Worm (Caenorhabditis elegans): ENCODE data around the gene C45G7.13.

Gene C45G7.13

DNA sequence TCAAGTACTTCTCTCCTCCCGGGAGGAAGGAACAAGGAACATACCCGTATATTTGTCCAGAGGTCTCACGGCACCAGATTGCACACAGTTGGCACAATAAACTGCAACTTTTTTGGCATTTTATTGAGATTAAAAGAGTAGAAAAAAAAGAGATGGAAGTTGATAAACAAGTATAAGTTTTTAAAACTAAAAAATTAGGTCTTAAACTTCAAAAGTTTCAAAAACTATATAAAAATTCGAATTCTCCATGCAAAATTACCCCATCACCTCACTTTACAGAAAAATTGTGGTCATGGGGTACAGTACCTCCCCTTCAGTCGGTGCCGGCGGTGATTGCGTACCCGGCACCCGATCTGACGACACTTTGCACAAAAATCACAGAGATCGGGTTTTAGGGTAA is at the start of gene C45G7.13:
TSS of gene C45G7.13 (minus strand) at position 101 of the 400 bp plus-strand sequence.
- TF ChIP-seq dao-5 (tag; optimal IDR thresholded peaks at IDR 0.05), result no peak
- TF ChIP-seq him-1 (tag; optimal IDR thresholded peaks at IDR 0.05), result no peak
- no peak for TF ChIP-seq W03F9.2 (tag; optimal IDR thresholded peaks at IDR 0.05)

ce11 chrIV:2497615-2498183 is 46.6 kb upstream of the C45G7.13 start, which contains the start of gene Y69A2AR.16:
TSS of gene Y69A2AR.16 (plus strand) at chrIV:2497803.
- TF ChIP-seq W03F9.2 (tag; optimal IDR thresholded peaks at IDR 0.05) (no peak), him-1 (tag; optimal IDR thresholded peaks at IDR 0.05) (no peak), dao-5 (tag; optimal IDR thresholded peaks at IDR 0.05) (no peak)

ce11 chrIV:2496084-2496483 is 45.0 kb upstream of the C45G7.13 start:
- TF ChIP-seq W03F9.2 (tag; optimal IDR thresholded peaks at IDR 0.05) (no peak), dao-5 (tag; optimal IDR thresholded peaks at IDR 0.05) (no peak), him-1 (tag; optimal IDR thresholded peaks at IDR 0.05) (no peak)

DNA sequence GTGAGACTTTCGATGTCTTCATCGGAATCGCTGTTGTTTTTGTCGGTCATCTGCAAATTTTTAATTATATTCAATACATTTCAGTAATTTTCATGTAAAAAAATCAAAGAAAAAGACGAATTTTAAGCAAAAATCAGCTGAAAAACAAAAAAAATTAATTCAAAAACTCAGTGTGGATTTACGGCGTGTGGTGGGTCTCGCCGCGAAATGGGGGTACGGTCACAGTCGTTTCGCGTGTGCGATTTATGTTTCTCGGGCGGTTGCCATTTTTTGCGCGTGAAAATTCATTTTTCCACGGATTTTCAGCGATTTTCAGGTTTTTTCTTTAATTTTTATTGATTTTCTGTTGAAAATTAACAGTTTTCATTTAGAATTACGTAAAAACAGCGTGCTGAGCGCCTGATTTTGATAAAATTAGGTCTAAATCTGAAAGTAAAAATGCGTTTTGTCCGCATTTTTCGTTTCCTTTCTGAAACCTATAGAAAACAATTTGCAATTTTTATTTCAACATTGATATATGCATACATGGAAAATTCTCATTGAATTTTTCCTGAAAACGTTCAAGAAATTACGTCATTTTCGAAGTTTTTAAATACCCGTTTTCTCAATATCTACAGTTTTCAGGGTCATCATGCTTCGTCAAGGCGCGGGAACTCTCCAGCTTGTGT is 44.1 kb upstream of the C45G7.13 start, which contains the start of the genes ccdc-12 and Y69A2AR.18:
TSS of gene ccdc-12 (minus strand) at position 57 of the 668 bp plus-strand sequence.
TSS of gene Y69A2AR.18 (plus strand) at position 618 of the 668 bp plus-strand sequence.
- no peak for TF ChIP-seq W03F9.2 (tag; optimal IDR thresholded peaks at IDR 0.05)
- no peak for TF ChIP-seq him-1 (tag; optimal IDR thresholded peaks at IDR 0.05)
- TF ChIP-seq dao-5 (tag; optimal IDR thresholded peaks at IDR 0.05), result no peak

- TF ChIP-seq him-1 (tag; optimal IDR thresholded peaks at IDR 0.05), result no peak
- no peak for TF ChIP-seq dao-5 (tag; optimal IDR thresholded peaks at IDR 0.05)
- TF ChIP-seq W03F9.2 (tag; optimal IDR thresholded peaks at IDR 0.05), result no peak
Measured at ce11 chrIV:2488520-2488919, 37.4 kb upstream of the C45G7.13 start, which contains the start of gene Y69A2AR.19. TSS of gene Y69A2AR.19 (plus strand) at chrIV:2488820.

ce11 chrIV:2481955-2482354 is 30.8 kb upstream of the C45G7.13 start, which contains the start of gene Y69A2AL.2:
TSS of gene Y69A2AL.2 (plus strand) at chrIV:2482255.
- TF ChIP-seq W03F9.2 (tag; optimal IDR thresholded peaks at IDR 0.05), result no peak
- no peak for TF ChIP-seq him-1 (tag; optimal IDR thresholded peaks at IDR 0.05)
- TF ChIP-seq dao-5 (tag; optimal IDR thresholded peaks at IDR 0.05), result no peak

DNA sequence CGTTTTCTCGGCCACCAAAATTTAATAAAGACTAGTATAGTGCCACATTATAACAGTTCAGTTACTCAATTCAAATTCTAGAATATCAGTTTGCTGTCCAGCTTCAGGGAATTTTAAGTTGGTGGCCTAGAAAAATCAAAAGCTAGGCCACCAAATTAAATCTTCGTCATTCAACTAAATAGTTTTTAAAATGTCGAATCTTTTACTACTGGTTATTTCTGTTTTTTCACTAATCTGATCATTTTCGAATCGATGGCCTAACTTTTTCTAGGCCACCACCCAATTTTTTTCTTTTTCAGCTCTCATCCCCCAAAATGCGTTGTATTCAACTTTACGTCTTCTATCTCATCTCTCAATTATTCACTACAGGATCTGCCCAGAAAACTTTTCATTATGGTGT is 25.3 kb upstream of the C45G7.13 start, which contains the start of gene grd-16:
TSS of gene grd-16 (plus strand) at position 301 of the 400 bp plus-strand sequence.
- TF ChIP-seq dao-5 (tag; optimal IDR thresholded peaks at IDR 0.05) (no peak), W03F9.2 (tag; optimal IDR thresholded peaks at IDR 0.05) (no peak), him-1 (tag; optimal IDR thresholded peaks at IDR 0.05) (no peak)

- TF ChIP-seq dao-5 (tag; optimal IDR thresholded peaks at IDR 0.05) (no peak), him-1 (tag; optimal IDR thresholded peaks at IDR 0.05) (no peak), W03F9.2 (tag; optimal IDR thresholded peaks at IDR 0.05) (no peak)
Measured at ce11 chrIV:2470114-2470513, 19.0 kb upstream of the C45G7.13 start, which contains the start of gene ilys-1. TSS of gene ilys-1 (plus strand) at chrIV:2470414.

ce11 chrIV:2467378-2467777 is 16.2 kb upstream of the C45G7.13 start, which contains the start of gene ilys-2:
TSS of gene ilys-2 (plus strand) at chrIV:2467678.
- TF ChIP-seq him-1 (tag; optimal IDR thresholded peaks at IDR 0.05) (no peak), dao-5 (tag; optimal IDR thresholded peaks at IDR 0.05) (no peak), W03F9.2 (tag; optimal IDR thresholded peaks at IDR 0.05) (no peak)

DNA sequence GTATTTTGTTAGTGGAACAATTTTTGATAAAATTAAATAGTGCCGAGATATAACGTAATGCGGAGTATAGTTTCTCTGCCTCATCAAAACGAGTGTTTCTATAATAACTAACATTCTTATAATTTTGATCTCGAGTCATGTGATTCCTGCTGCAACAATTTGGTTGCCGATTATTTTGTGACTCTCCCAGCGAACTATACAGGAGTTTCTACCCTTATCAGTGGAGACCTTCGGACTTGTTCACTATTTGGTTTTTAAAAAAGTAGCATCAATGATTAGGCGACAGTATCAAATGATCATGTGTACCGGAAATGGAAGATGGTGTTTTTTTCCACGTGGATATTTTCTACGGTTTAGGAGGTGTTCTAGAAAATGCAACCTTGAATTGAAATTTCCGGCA is 15.1 kb upstream of the C45G7.13 start:
- TF ChIP-seq dao-5 (tag; optimal IDR thresholded peaks at IDR 0.05) (no peak), him-1 (tag; optimal IDR thresholded peaks at IDR 0.05) (no peak), W03F9.2 (tag; optimal IDR thresholded peaks at IDR 0.05) (no peak)

ce11 chrIV:2464156-2464555 is 13.0 kb upstream of the C45G7.13 start, which contains the start of gene ilys-3:
TSS of gene ilys-3 (plus strand) at chrIV:2464456.
- TF ChIP-seq him-1 (tag; optimal IDR thresholded peaks at IDR 0.05) (no peak), W03F9.2 (tag; optimal IDR thresholded peaks at IDR 0.05) (no peak), dao-5 (tag; optimal IDR thresholded peaks at IDR 0.05) (no peak)

DNA sequence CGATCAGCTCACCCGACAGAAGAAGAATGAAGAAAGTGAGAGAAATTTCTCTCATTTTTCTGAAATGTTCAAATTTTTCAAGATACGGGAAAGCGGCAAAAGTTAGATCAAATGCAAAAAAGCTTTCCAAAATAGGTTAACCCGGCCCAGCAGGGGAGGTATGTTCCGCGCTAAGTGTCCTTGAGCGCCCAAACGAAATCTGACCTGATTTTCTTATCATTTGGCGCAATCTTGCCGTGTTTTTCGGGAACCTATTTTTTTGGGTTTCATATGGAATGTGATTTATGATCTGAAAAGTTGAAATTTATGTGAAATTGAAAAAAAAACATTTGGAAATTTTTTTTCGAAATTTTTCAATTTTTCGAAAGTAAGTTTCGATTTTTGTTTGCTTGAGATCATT is 12.2 kb upstream of the C45G7.13 start, which contains the start of gene cdh-10:
TSS of gene cdh-10 (minus strand) at position 59 of the 400 bp plus-strand sequence.
- TF ChIP-seq dao-5 (tag; optimal IDR thresholded peaks at IDR 0.05) (no peak), him-1 (tag; optimal IDR thresholded peaks at IDR 0.05) (no peak), W03F9.2 (tag; optimal IDR thresholded peaks at IDR 0.05) (no peak)

- TF ChIP-seq dao-5 (tag; optimal IDR thresholded peaks at IDR 0.05), result no peak
- TF ChIP-seq W03F9.2 (tag; optimal IDR thresholded peaks at IDR 0.05), result no peak
- no peak for TF ChIP-seq him-1 (tag; optimal IDR thresholded peaks at IDR 0.05)
Measured at ce11 chrIV:2461396-2461795, 10.3 kb upstream of the C45G7.13 start.

DNA sequence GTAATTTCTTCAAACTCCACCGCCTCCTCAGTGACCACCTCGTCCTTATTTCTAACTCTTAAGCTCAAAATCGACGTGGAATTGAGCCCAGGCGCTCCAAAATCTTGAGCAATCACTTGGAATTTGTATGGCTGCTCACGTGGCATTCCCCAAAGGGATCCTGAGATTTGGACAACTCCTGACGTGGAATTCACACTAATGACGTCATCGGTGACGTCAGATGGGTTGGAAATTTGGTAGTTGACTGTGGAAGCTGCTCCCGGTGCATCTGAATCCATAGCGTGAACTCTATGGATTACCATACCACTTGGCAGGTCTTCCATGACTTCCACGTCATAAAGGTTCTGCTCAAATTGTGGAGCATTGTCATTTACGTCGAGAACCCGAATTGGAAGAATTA is 4.0 kb upstream of the C45G7.13 start:
- no peak for TF ChIP-seq dao-5 (tag; optimal IDR thresholded peaks at IDR 0.05)
- TF ChIP-seq him-1 (tag; optimal IDR thresholded peaks at IDR 0.05), result no peak
- TF ChIP-seq W03F9.2 (tag; optimal IDR thresholded peaks at IDR 0.05), result no peak

Data from whole organism, L4/young adult.